Fruit fly (Drosophila melanogaster) whole organism, prepupa: Measurements from ENCODE around the gene CG3081.

Source experiments
- Blimp-1 ChIP-seq: fragments of 200-800 bp; sonication (Bioruptor generic); optimal IDR thresholded peaks from 3 replicates; lab custom pipeline; 2017; ENCODE audit warnings: missing biosample characterization, missing genetic modification characterization, mild to moderate bottlenecking, moderate library complexity, missing genetic modification reagents
- CG10631 ChIP-seq: fragments of 200-800 bp; sonication (Bioruptor generic); optimal IDR thresholded peaks from 2 replicates; lab custom pipeline; 2016; ENCODE audit warnings: missing biosample characterization, missing genetic modification characterization
- CG10669 ChIP-seq: fragments of 200-800 bp; sonication (Bioruptor generic); optimal IDR thresholded peaks from 3 replicates; lab custom pipeline; 2018; ENCODE audit warnings: missing biosample characterization, mild to moderate bottlenecking, missing genetic modification characterization, moderate library complexity
- CG11762 ChIP-seq: fragments of 200-800 bp; sonication (Bioruptor generic); optimal IDR thresholded peaks from 3 replicates; lab custom pipeline; 2016; ENCODE audit warnings: missing biosample characterization, missing genetic modification characterization; ENCODE audit not compliant: insufficient read depth
- CG15336 ChIP-seq: fragments of 200-800 bp; sonication (Bioruptor generic); IDR thresholded peaks from 2 replicates; pipeline ENCODE4 v1.3.6; 2022; ENCODE audit warnings: missing biosample characterization, missing genetic modification characterization
- CG1621 ChIP-seq: fragments of 200-800 bp; sonication (Bioruptor generic); optimal IDR thresholded peaks from 3 replicates; lab custom pipeline; 2018; ENCODE audit warnings: missing biosample characterization, mild to moderate bottlenecking, missing genetic modification characterization
- CG16779 ChIP-seq: fragments of 200-800 bp; sonication (Bioruptor generic); optimal IDR thresholded peaks from 3 replicates; lab custom pipeline; 2017; ENCODE audit warnings: missing biosample characterization, mild to moderate bottlenecking, missing genetic modification characterization
- CG31627 ChIP-seq: fragments of 200-800 bp; sonication (Bioruptor generic); optimal IDR thresholded peaks from 3 replicates; lab custom pipeline; 2016; ENCODE audit warnings: missing biosample characterization, missing genetic modification characterization
- CG32006 ChIP-seq: fragments of 200-800 bp; sonication (Bioruptor generic); optimal IDR thresholded peaks from 3 replicates; lab custom pipeline; 2017; ENCODE audit warnings: missing biosample characterization, mild to moderate bottlenecking, missing genetic modification characterization
- CG34406 ChIP-seq: fragments of 200-800 bp; sonication (Bioruptor generic); optimal IDR thresholded peaks from 3 replicates; lab custom pipeline; 2016; ENCODE audit warnings: missing biosample characterization, missing genetic modification characterization
- CG3919 ChIP-seq: fragments of 200-800 bp; sonication (Bioruptor generic); optimal IDR thresholded peaks from 3 replicates; lab custom pipeline; 2016; ENCODE audit warnings: missing biosample characterization, missing genetic modification characterization
- CG4318 ChIP-seq: fragments of 200-800 bp; sonication (Bioruptor generic); optimal IDR thresholded peaks from 3 replicates; lab custom pipeline; 2017; ENCODE audit warnings: missing biosample characterization, mild to moderate bottlenecking, missing genetic modification characterization
- CG6163 ChIP-seq: fragments of 200-800 bp; sonication (Bioruptor generic); IDR thresholded peaks from 3 replicates; pipeline ENCODE4 v1.3.6; 2022; ENCODE audit warnings: missing biosample characterization, missing genetic modification characterization
- CG6854 ChIP-seq: fragments of 200-800 bp; sonication (Bioruptor generic); optimal IDR thresholded peaks from 2 replicates; lab custom pipeline; 2017; ENCODE audit warnings: missing biosample characterization, mild to moderate bottlenecking, missing genetic modification characterization
- CG7368 ChIP-seq: fragments of 200-800 bp; sonication (Bioruptor generic); optimal IDR thresholded peaks from 3 replicates; lab custom pipeline; 2016; ENCODE audit warnings: missing biosample characterization, missing genetic modification characterization
- CG8119 ChIP-seq: fragments of 200-800 bp; sonication (Bioruptor generic); IDR thresholded peaks from 3 replicates; pipeline ENCODE4 v1.3.6; 2022; ENCODE audit warnings: missing biosample characterization, missing genetic modification characterization
- CG8319 ChIP-seq: fragments of 200-800 bp; sonication (Bioruptor generic); optimal IDR thresholded peaks from 3 replicates; lab custom pipeline; 2016; ENCODE audit warnings: missing biosample characterization, missing genetic modification characterization
- CG8632 ChIP-seq: fragments of 200-800 bp; sonication (Bioruptor generic); optimal IDR thresholded peaks from 3 replicates; lab custom pipeline; 2016; ENCODE audit warnings: missing biosample characterization, missing genetic modification characterization
- Eip78C ChIP-seq: fragments of 200-800 bp; sonication (Bioruptor generic); peaks from one replicate; lab custom pipeline; 2016; ENCODE audit warnings: missing biosample characterization, missing genetic modification characterization
- Ets21C ChIP-seq: fragments of 200-800 bp; sonication (Bioruptor generic); optimal IDR thresholded peaks from 3 replicates; lab custom pipeline; 2016; ENCODE audit warnings: missing biosample characterization, missing genetic modification characterization
- Ets96B ChIP-seq: fragments of 200-800 bp; optimal IDR thresholded peaks from 2 replicates; lab custom pipeline; 2019; ENCODE audit warnings: missing biosample characterization, mild to moderate bottlenecking, missing genetic modification characterization, moderate library complexity
- Gug ChIP-seq: fragments of 200-800 bp; sonication (Bioruptor generic); IDR thresholded peaks from 2 replicates; pipeline ENCODE4 v1.3.6; 2022; ENCODE audit warnings: missing biosample characterization, missing genetic modification characterization
- Hr38 ChIP-seq: sonication (Bioruptor generic); optimal IDR thresholded peaks from 2 replicates; lab custom pipeline; 2016; ENCODE audit warnings: missing biosample characterization, missing genetic modification characterization
- Hr39 ChIP-seq: fragments of 200-800 bp; sonication (Bioruptor generic); optimal IDR thresholded peaks from 2 replicates; lab custom pipeline; 2016; ENCODE audit warnings: missing biosample characterization, missing genetic modification characterization
- Hr4 ChIP-seq: fragments of 200-800 bp; sonication (Bioruptor generic); optimal IDR thresholded peaks from 3 replicates; lab custom pipeline; 2016; ENCODE audit warnings: missing biosample characterization, missing genetic modification characterization
- Lpt ChIP-seq: fragments of 200-800 bp; sonication (Bioruptor generic); optimal IDR thresholded peaks from 3 replicates; lab custom pipeline; 2016; ENCODE audit warnings: missing biosample characterization, missing genetic modification characterization
- Met ChIP-seq: fragments of 200-800 bp; sonication (Bioruptor generic); optimal IDR thresholded peaks from 3 replicates; lab custom pipeline; 2016; ENCODE audit warnings: missing biosample characterization, missing genetic modification characterization
- OdsH ChIP-seq: fragments of 200-800 bp; sonication (Bioruptor generic); optimal IDR thresholded peaks from 3 replicates; lab custom pipeline; 2016; ENCODE audit warnings: missing biosample characterization, missing genetic modification characterization
- Sox102F ChIP-seq: fragments of 200-800 bp; sonication (Bioruptor generic); optimal IDR thresholded peaks from 2 replicates; lab custom pipeline; 2016; ENCODE audit warnings: missing biosample characterization, mild to moderate bottlenecking, missing genetic modification characterization
- Sox14 ChIP-seq: fragments of 200-800 bp; sonication (Bioruptor generic); optimal IDR thresholded peaks from 3 replicates; lab custom pipeline; 2016; ENCODE audit warnings: missing biosample characterization, missing genetic modification characterization
- Sox15 ChIP-seq: fragments of 200-800 bp; sonication (Bioruptor generic); optimal IDR thresholded peaks from 3 replicates; lab custom pipeline; 2016; ENCODE audit warnings: missing biosample characterization, missing genetic modification characterization
- achi ChIP-seq: fragments of 200-800 bp; sonication (Bioruptor generic); optimal IDR thresholded peaks from 3 replicates; lab custom pipeline; 2016; ENCODE audit warnings: missing biosample characterization, missing genetic modification characterization
- acj6 ChIP-seq: fragments of 200-800 bp; sonication (Bioruptor generic); optimal IDR thresholded peaks from 3 replicates; lab custom pipeline; 2016; ENCODE audit warnings: missing biosample characterization, missing genetic modification characterization
- cyc ChIP-seq: fragments of 200-800 bp; sonication (Bioruptor generic); optimal IDR thresholded peaks from 3 replicates; lab custom pipeline; 2016; ENCODE audit warnings: missing biosample characterization, missing genetic modification characterization
- dac ChIP-seq: fragments of 200-800 bp; sonication (Bioruptor generic); optimal IDR thresholded peaks from 2 replicates; lab custom pipeline; 2017; ENCODE audit warnings: missing biosample characterization, mild to moderate bottlenecking, missing genetic modification characterization
- dsx ChIP-seq: fragments of 200-800 bp; optimal IDR thresholded peaks from 3 replicates; lab custom pipeline; 2019; ENCODE audit warnings: missing biosample characterization, mild to moderate bottlenecking, missing genetic modification characterization, moderate library complexity; ENCODE audit not compliant: poor library complexity, severe bottlenecking
- esn ChIP-seq: fragments of 200-800 bp; sonication (Bioruptor generic); optimal IDR thresholded peaks from 2 replicates; lab custom pipeline; 2016; ENCODE audit warnings: missing biosample characterization, mild to moderate bottlenecking, missing genetic modification characterization, moderate library complexity
- fd85E ChIP-seq: fragments of 200-800 bp; sonication (Bioruptor generic); optimal IDR thresholded peaks from 3 replicates; lab custom pipeline; 2016; ENCODE audit warnings: missing biosample characterization, missing genetic modification characterization
- fkh ChIP-seq: fragments of 200-800 bp; sonication (Bioruptor generic); optimal IDR thresholded peaks from 3 replicates; lab custom pipeline; 2017; ENCODE audit warnings: missing biosample characterization, mild to moderate bottlenecking, missing genetic modification characterization, moderate library complexity
- lz ChIP-seq: fragments of 200-800 bp; sonication (Bioruptor generic); optimal IDR thresholded peaks from 3 replicates; lab custom pipeline; 2016; ENCODE audit warnings: missing biosample characterization, missing genetic modification characterization
- net ChIP-seq: fragments of 200-800 bp; sonication (Bioruptor generic); optimal IDR thresholded peaks from 3 replicates; lab custom pipeline; 2016; ENCODE audit warnings: missing biosample characterization, missing genetic modification characterization
- pdm3 ChIP-seq: fragments of 200-800 bp; sonication (Bioruptor generic); optimal IDR thresholded peaks from 3 replicates; lab custom pipeline; 2016; ENCODE audit warnings: missing biosample characterization, missing genetic modification characterization
- salr ChIP-seq, 2 experiments: fragments of 200-800 bp; sonication (Bioruptor generic); optimal IDR thresholded peaks; 3 replicates each; lab custom pipeline; 2016 to 2018; ENCODE audit warnings: missing biosample characterization in 2 of 2, missing genetic modification characterization in 2 of 2, mild to moderate bottlenecking in 1 of 2
- spab ChIP-seq: fragments of 200-800 bp; sonication (Bioruptor generic); optimal IDR thresholded peaks from 2 replicates; lab custom pipeline; 2017; ENCODE audit warnings: missing biosample characterization, mild to moderate bottlenecking, missing genetic modification characterization, missing genetic modification reagents
- svp ChIP-seq: fragments of 200-800 bp; sonication (Bioruptor generic); peaks from one replicate; lab custom pipeline; 2016; ENCODE audit warnings: missing biosample characterization, missing genetic modification characterization
- topi ChIP-seq: fragments of 200-800 bp; sonication (Bioruptor generic); optimal IDR thresholded peaks from 3 replicates; lab custom pipeline; 2016; ENCODE audit warnings: missing biosample characterization, missing genetic modification characterization

The CG3081 gene

DNA sequence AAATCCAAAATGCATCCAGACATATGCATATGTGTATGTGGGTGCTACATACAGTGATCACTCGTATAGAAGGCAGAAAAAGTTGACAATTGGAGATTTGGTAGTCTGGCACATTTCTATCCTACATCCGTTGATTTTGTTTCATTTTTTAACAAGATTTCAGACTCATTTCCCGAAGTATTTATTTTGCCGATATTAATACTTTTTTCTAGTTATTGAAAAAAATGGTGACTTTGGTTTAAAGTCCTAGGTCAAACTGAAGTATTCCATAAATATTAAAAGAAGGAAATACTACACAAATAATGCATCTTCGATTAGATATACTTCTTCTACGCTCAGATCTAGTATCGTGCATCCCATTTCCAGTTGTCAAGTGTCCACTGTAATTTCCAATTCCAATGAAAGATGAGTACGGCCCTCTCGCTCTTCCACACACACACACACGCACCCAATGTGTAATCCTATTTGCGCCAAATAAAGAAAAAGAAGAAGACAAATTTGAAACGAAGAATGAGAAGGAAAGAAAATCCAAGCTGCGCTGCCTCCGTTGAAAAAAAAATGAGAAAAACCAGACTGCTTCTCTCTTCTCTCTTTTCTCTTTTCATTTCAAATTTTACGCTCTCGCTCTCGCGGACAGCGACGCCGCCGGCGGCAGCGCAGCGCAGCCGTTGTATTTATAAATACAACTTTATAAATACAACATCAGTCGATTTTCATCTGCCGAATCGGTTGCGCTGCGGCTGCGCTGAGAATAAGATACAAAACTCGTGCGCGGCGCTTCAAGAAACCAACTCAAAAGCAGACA, 26.7 kb downstream of the CG3081 start, which contains the start of gene peb (continued):
- TF ChIP-seq Blimp-1 (GFP tag; lab: Kevin White, UChicago) (peak; percentile 6), Eip78C (GFP tag; lab: Kevin White, UChicago) (peak; percentile 86), CG3919 (GFP tag; lab: Kevin White, UChicago) (no peak), achi (GFP tag; lab: Kevin White, UChicago) (no peak), CG4318 (GFP tag; lab: Kevin White, UChicago) (no peak), Ets96B (tag; lab: Kevin White, UChicago) (no peak), CG8319 (GFP tag; lab: Kevin White, UChicago) (peak; percentile 9), dac (GFP tag; lab: Kevin White, UChicago) (no peak), Hr38 (GFP tag; lab: Kevin White, UChicago) (no peak), CG8119 (GFP tag; lab: Robert Waterston, UW) (peak; percentile 53; the same call in 2 of the 3 replicates), pdm3 (GFP tag; lab: Kevin White, UChicago) (peak; percentile 37), CG16779 (peak; percentile 54), topi (GFP tag; lab: Kevin White, UChicago) (peak; percentile 49), Sox102F (GFP tag; lab: Kevin White, UChicago) (no peak), Sox14 (GFP tag; lab: Kevin White, UChicago) (peak; percentile 31), CG1621 (tag; lab: Kevin White, UChicago) (no peak), svp (GFP tag; lab: Kevin White, UChicago) (peak; percentile 87), esn (GFP tag; lab: Kevin White, UChicago) (peak; percentile 64), Hr4 (GFP tag; lab: Kevin White, UChicago) (peak; percentile 66), lz (GFP tag; lab: Kevin White, UChicago) (peak; percentile 61), CG31627 (GFP tag; lab: Kevin White, UChicago) (peak; percentile 65), fd85E (GFP tag; lab: Kevin White, UChicago) (no peak), Gug (GFP tag; lab: Robert Waterston, UW) (no peak), CG8632 (peak; percentile 15), Sox15 (no peak), CG7368 (GFP tag; lab: Kevin White, UChicago) (peak; percentile 26), CG10669 (GFP tag; lab: Kevin White, UChicago) (no peak), salr (GFP tag; optimal IDR thresholded peaks at IDR 0.05; lab: Kevin White, UChicago) (no peak), CG32006 (GFP tag; lab: Kevin White, UChicago) (peak; percentile 49), Lpt (no peak), CG6854 (GFP tag; lab: Kevin White, UChicago) (no peak), spab (GFP tag; lab: Kevin White, UChicago) (no peak), CG15336 (GFP tag; lab: Robert Waterston, UW) (peak; percentile 45), OdsH (peak; percentile 28), acj6 (GFP tag; lab: Kevin White, UChicago) (peak; percentile 26), CG6163 (peak; percentile 81), CG34406 (GFP tag; lab: Kevin White, UChicago) (peak; percentile 7)

DNA sequence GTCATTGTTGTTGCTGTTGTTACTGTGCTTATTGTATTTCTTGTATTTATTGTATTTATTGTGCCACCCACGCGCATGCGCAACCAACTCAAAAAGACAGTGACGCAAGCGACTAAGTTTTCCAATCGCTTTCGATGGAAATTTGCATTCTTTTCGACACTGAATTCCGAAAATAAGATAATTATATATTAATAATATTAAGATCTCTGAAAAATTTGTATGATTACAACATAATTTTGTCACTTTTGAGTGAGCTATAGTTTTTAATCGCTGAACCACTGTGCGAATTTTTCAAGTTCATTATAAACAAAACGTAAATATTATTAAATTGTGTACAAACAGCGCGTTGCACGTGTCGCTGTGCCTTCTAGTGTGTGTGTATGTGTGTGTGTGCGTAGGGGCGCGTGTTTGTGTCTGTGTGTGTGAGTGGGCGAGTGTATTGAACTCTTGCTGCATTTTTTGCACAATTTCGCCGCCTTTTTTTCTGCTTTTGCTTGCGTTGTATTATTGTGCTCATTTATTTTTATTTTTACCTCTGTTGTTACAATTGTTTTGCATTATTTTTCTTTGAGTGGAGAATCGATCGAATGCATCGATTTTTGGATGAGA, 28.0 kb downstream of the CG3081 start:
- peak; percentile 43 for TF ChIP-seq Met (GFP tag; lab: Kevin White, UChicago)
- no peak for TF ChIP-seq spab (GFP tag; lab: Kevin White, UChicago)
- TF ChIP-seq CG8632 = peak; percentile 46
- TF ChIP-seq CG11762 = no peak
- peak; percentile 28 for TF ChIP-seq acj6 (GFP tag; lab: Kevin White, UChicago)
- peak; percentile 70 for TF ChIP-seq Eip78C (GFP tag; lab: Kevin White, UChicago)
- peak; percentile 12 for TF ChIP-seq net
- TF ChIP-seq svp (GFP tag; lab: Kevin White, UChicago) = peak; percentile 71
- no peak for TF ChIP-seq dac (GFP tag; lab: Kevin White, UChicago)
- no peak for TF ChIP-seq dsx (GFP tag; lab: Kevin White, UChicago)
- no peak for TF ChIP-seq Ets21C
- no peak for TF ChIP-seq fkh
- peak; percentile 19 for TF ChIP-seq Hr39 (GFP tag; lab: Kevin White, UChicago)
- TF ChIP-seq CG31627 (GFP tag; lab: Kevin White, UChicago) = peak; percentile 22
- TF ChIP-seq CG10631 (GFP tag; lab: Kevin White, UChicago) = peak; percentile 4
- 0 out of 3 replicates have a peak, but pooled peaks have one; percentile 23 for TF ChIP-seq CG6163
- no peak for TF ChIP-seq pdm3 (GFP tag; lab: Kevin White, UChicago)
- TF ChIP-seq Hr4 (GFP tag; lab: Kevin White, UChicago) = no peak
- TF ChIP-seq CG3919 (GFP tag; lab: Kevin White, UChicago) = peak; percentile 19
- 0 out of 2 replicates have a peak, but pooled peaks have one; percentile 28 for TF ChIP-seq Gug (GFP tag; lab: Robert Waterston, UW)
- TF ChIP-seq CG16779 = no peak
- peak; percentile 8 for TF ChIP-seq cyc (GFP tag; lab: Kevin White, UChicago)
- no peak for TF ChIP-seq Ets96B (tag; lab: Kevin White, UChicago)
- TF ChIP-seq OdsH = peak; percentile 33
- TF ChIP-seq CG6854 (GFP tag; lab: Kevin White, UChicago) = no peak
- no peak for TF ChIP-seq fd85E (GFP tag; lab: Kevin White, UChicago)
